Fruit fly (Drosophila melanogaster) whole organism, embryonic: ENCODE data around the gene Hpd.
A peak's percentile ranks its signal among the peaks of the same experiment; 100 is the strongest.

ENCODE experiments used
- Ada2b ChIP-seq: fragments of 200-800 bp; sonication (Bioruptor generic); IDR thresholded peaks from 2 replicates; pipeline ENCODE4 v1.3.6; 2022; ENCODE audit warnings: missing biosample characterization, missing genetic modification characterization
- Antp ChIP-seq: fragments of 200-800 bp; sonication (Bioruptor generic); optimal IDR thresholded peaks from 3 replicates; lab custom pipeline; 2016; ENCODE audit warnings: missing biosample characterization, missing genetic modification characterization
- Atf6 ChIP-seq: fragments of 200-800 bp; sonication (Bioruptor generic); IDR thresholded peaks from 2 replicates; pipeline ENCODE4 v1.3.6; 2022; ENCODE audit warnings: missing biosample characterization, missing genetic modification characterization
- CG10565 ChIP-seq: fragments of 200-800 bp; sonication (Bioruptor generic); optimal IDR thresholded peaks from 3 replicates; lab custom pipeline; 2016; ENCODE audit warnings: missing biosample characterization, mild to moderate bottlenecking, missing genetic modification characterization
- CG11085 ChIP-seq: fragments of 200-800 bp; sonication (Bioruptor generic); IDR thresholded peaks from 2 replicates; pipeline ENCODE4 v1.3.6; 2022; ENCODE audit warnings: missing biosample characterization, missing genetic modification characterization
- CG11504 ChIP-seq: fragments of 200-800 bp; sonication (Bioruptor generic); optimal IDR thresholded peaks from 3 replicates; lab custom pipeline; 2019; ENCODE audit warnings: missing biosample characterization, mild to moderate bottlenecking, missing genetic modification characterization, moderate library complexity
- CG12071 ChIP-seq: fragments of 200-800 bp; sonication (Bioruptor generic); optimal IDR thresholded peaks from 3 replicates; lab custom pipeline; 2018; ENCODE audit warnings: missing biosample characterization, mild to moderate bottlenecking, missing genetic modification characterization
- CG12219 ChIP-seq: fragments of 200-800 bp; sonication (Bioruptor generic); optimal IDR thresholded peaks from 3 replicates; lab custom pipeline; 2018; ENCODE audit warnings: missing biosample characterization, mild to moderate bottlenecking, missing genetic modification characterization
- CG12659 ChIP-seq: fragments of 200-800 bp; sonication (Bioruptor generic); optimal IDR thresholded peaks from 3 replicates; lab custom pipeline; 2017; ENCODE audit warnings: mild to moderate bottlenecking, missing biosample characterization, missing genetic modification reagents, missing genetic modification characterization
- CG12769 ChIP-seq: fragments of 200-800 bp; sonication (Bioruptor generic); optimal IDR thresholded peaks from 2 replicates; lab custom pipeline; 2019; ENCODE audit warnings: missing biosample characterization, mild to moderate bottlenecking, missing genetic modification characterization, moderate library complexity
- CG17186 ChIP-seq: fragments of 200-800 bp; sonication (Bioruptor generic); optimal IDR thresholded peaks from 3 replicates; lab custom pipeline; 2017; ENCODE audit warnings: missing biosample characterization, missing genetic modification reagents, missing genetic modification characterization
- CG18011 ChIP-seq: fragments of 200-800 bp; sonication (Bioruptor generic); optimal IDR thresholded peaks from 2 replicates; lab custom pipeline; 2017; ENCODE audit warnings: missing biosample characterization, missing genetic modification characterization, mild to moderate bottlenecking, moderate library complexity, missing genotype
- CG2712 ChIP-seq: fragments of 200-800 bp; optimal IDR thresholded peaks from 3 replicates; lab custom pipeline; 2019; ENCODE audit warnings: missing biosample characterization, mild to moderate bottlenecking, missing genetic modification characterization, moderate library complexity
- CG30403 ChIP-seq: fragments of 200-800 bp; sonication (Bioruptor generic); optimal IDR thresholded peaks from 3 replicates; lab custom pipeline; 2016; ENCODE audit warnings: missing biosample characterization, missing genetic modification characterization
- CG3281 ChIP-seq: fragments of 200-800 bp; sonication (Bioruptor generic); optimal IDR thresholded peaks from 3 replicates; lab custom pipeline; 2017; ENCODE audit warnings: missing biosample characterization, mild to moderate bottlenecking, missing genetic modification characterization
- CG34224 ChIP-seq: fragments of 200-800 bp; sonication (Bioruptor generic); IDR thresholded peaks from 3 replicates; pipeline ENCODE4 v1.3.6; 2022; ENCODE audit warnings: missing biosample characterization, missing genetic modification characterization; ENCODE audit not compliant: partially characterized antibody
- CG3726 ChIP-seq: fragments of 200-800 bp; sonication (Bioruptor generic); IDR thresholded peaks from 3 replicates; pipeline ENCODE4, ENCODE4 v1.3.6; 2022; ENCODE audit warnings: missing biosample characterization, missing genetic modification characterization
- CG3838 ChIP-seq: fragments of 200-800 bp; sonication (Bioruptor generic); optimal IDR thresholded peaks from 3 replicates; lab custom pipeline; 2016; ENCODE audit warnings: missing biosample characterization, missing genetic modification characterization
- CG4854 ChIP-seq: fragments of 200-800 bp; sonication (Bioruptor generic); optimal IDR thresholded peaks from 2 replicates; lab custom pipeline; 2016; ENCODE audit warnings: missing biosample characterization, missing genetic modification characterization, inconsistent platforms
- CG5245 ChIP-seq: fragments of 200-800 bp; sonication (Bioruptor generic); optimal IDR thresholded peaks from 3 replicates; lab custom pipeline; 2016; ENCODE audit warnings: missing biosample characterization, missing genetic modification characterization
- CG6175 ChIP-seq: fragments of 200-800 bp; sonication (Bioruptor generic); IDR thresholded peaks from 3 replicates; pipeline ENCODE4 v1.3.6; 2022; ENCODE audit warnings: missing biosample characterization, missing genetic modification characterization
- CG8359 ChIP-seq: fragments of 200-800 bp; sonication (Bioruptor generic); optimal IDR thresholded peaks from 2 replicates; lab custom pipeline; 2017; ENCODE audit warnings: missing biosample characterization, mild to moderate bottlenecking, missing genetic modification characterization, borderline replicate concordance
- Gug ChIP-seq: fragments of 200-800 bp; sonication (Bioruptor generic); IDR thresholded peaks from 4 replicates; pipeline ENCODE4 v1.3.6; 2022; ENCODE audit warnings: missing biosample characterization, missing genetic modification characterization
- HLH3B ChIP-seq: fragments of 200-800 bp; sonication (Bioruptor generic); IDR thresholded peaks from 2 replicates; pipeline ENCODE4 v1.3.6; 2022; ENCODE audit warnings: missing biosample characterization, missing genetic modification characterization
- HLH4C ChIP-seq: fragments of 200-800 bp; sonication (Bioruptor generic); IDR thresholded peaks from 3 replicates; pipeline ENCODE4 v1.3.6; 2022; ENCODE audit warnings: missing biosample characterization, missing genetic modification characterization; ENCODE audit not compliant: partially characterized antibody
- Hmx ChIP-seq: fragments of 200-800 bp; sonication (Bioruptor generic); optimal IDR thresholded peaks from 2 replicates; lab custom pipeline; 2016; ENCODE audit warnings: missing biosample characterization, missing genetic modification characterization
- Nf-YA ChIP-seq: fragments of 200-800 bp; sonication (Bioruptor generic); IDR thresholded peaks from 2 replicates; pipeline ENCODE4 v1.3.6; 2022; ENCODE audit warnings: missing biosample characterization, missing genetic modification characterization
- Six4 ChIP-seq: fragments of 200-800 bp; sonication (Bioruptor generic); optimal IDR thresholded peaks from 2 replicates; lab custom pipeline; 2016; ENCODE audit warnings: missing biosample characterization, missing genetic modification characterization
- Taf1 ChIP-seq: fragments of 200-800 bp; sonication (Bioruptor generic); IDR thresholded peaks from 2 replicates; pipeline ENCODE4 v1.3.6; 2022; ENCODE audit warnings: missing biosample characterization, missing genetic modification characterization
- abd-A ChIP-seq: fragments of 200-800 bp; sonication (Bioruptor generic); optimal IDR thresholded peaks from 3 replicates; lab custom pipeline; 2019; ENCODE audit warnings: missing biosample characterization, mild to moderate bottlenecking, missing genetic modification characterization, moderate library complexity
- al ChIP-seq: fragments of 200-800 bp; sonication (Bioruptor generic); IDR thresholded peaks from 2 replicates; pipeline ENCODE4 v1.3.6; 2022; ENCODE audit warnings: missing biosample characterization, missing genetic modification characterization
- ase ChIP-seq: fragments of 200-800 bp; sonication (Bioruptor generic); IDR thresholded peaks from 3 replicates; pipeline ENCODE4 v1.3.6; 2022; ENCODE audit warnings: missing biosample characterization, missing genetic modification characterization
- chm ChIP-seq: fragments of 200-800 bp; sonication (Bioruptor generic); IDR thresholded peaks from 2 replicates; pipeline ENCODE4 v1.3.6; 2022; ENCODE audit warnings: missing biosample characterization, missing genetic modification characterization
- fru ChIP-seq: fragments of >200 bp; optimal IDR thresholded peaks from 2 replicates; lab custom pipeline; 2017
- fu2 ChIP-seq: fragments of 200-800 bp; sonication (Bioruptor generic); optimal IDR thresholded peaks from 2 replicates; lab custom pipeline; 2016; ENCODE audit warnings: missing biosample characterization, missing genetic modification characterization
- insv ChIP-seq, 2 experiments: fragments of 200-800 bp; sonication (Bioruptor generic); optimal IDR thresholded peaks; 3 replicates each; lab custom pipeline; 2016 to 2018; ENCODE audit warnings: missing biosample characterization in 2 of 2, missing genetic modification characterization in 2 of 2
- jing ChIP-seq: fragments of 200-800 bp; sonication (Bioruptor generic); optimal IDR thresholded peaks from 2 replicates; lab custom pipeline; 2018; ENCODE audit warnings: missing biosample characterization, mild to moderate bottlenecking, missing genetic modification characterization
- kah ChIP-seq: fragments of 200-800 bp; sonication (Bioruptor generic); optimal IDR thresholded peaks from 2 replicates; lab custom pipeline; 2018; ENCODE audit warnings: missing biosample characterization, mild to moderate bottlenecking, missing genetic modification characterization
- nau ChIP-seq: fragments of 200-800 bp; sonication (Bioruptor generic); optimal IDR thresholded peaks from 3 replicates; lab custom pipeline; 2017; ENCODE audit warnings: missing biosample characterization, mild to moderate bottlenecking, missing genetic modification characterization, missing genetic modification reagents
- onecut ChIP-seq: fragments of 200-800 bp; sonication (Bioruptor generic); IDR thresholded peaks from 2 replicates; pipeline ENCODE4 v1.3.6; 2022; ENCODE audit warnings: missing biosample characterization, missing genetic modification characterization
- pum ChIP-seq: fragments of 200-800 bp; sonication (Bioruptor generic); optimal IDR thresholded peaks from 2 replicates; lab custom pipeline; 2016; ENCODE audit warnings: missing biosample characterization, missing genetic modification characterization
- rib ChIP-seq: fragments of 200-800 bp; sonication (Bioruptor generic); IDR thresholded peaks from 2 replicates; pipeline ENCODE4 v1.3.6; 2022; ENCODE audit warnings: missing biosample characterization, missing genetic modification characterization
- sc ChIP-seq, 3 experiments: fragments of >200 bp in 2 of 3; fragments of 200-800 bp in 1 of 3; sonication (Bioruptor generic) in 1 of 3; optimal IDR thresholded peaks; 2 replicates in 2 of 3; 3 replicates in 1 of 3; lab custom pipeline; 2017; ENCODE audit warnings: mild to moderate bottlenecking in 1 of 3, missing biosample characterization in 1 of 3, missing genetic modification characterization in 1 of 3, missing genetic modification reagents in 1 of 3
- sima ChIP-seq: fragments of 200-800 bp; sonication (Bioruptor generic); optimal IDR thresholded peaks from 2 replicates; lab custom pipeline; 2016; ENCODE audit warnings: missing biosample characterization, missing genetic modification characterization
- tna ChIP-seq: fragments of 200-800 bp; sonication (Bioruptor generic); IDR thresholded peaks from 2 replicates; pipeline ENCODE4 v1.3.6; 2022; ENCODE audit warnings: missing biosample characterization, missing genetic modification characterization; ENCODE audit not compliant: partially characterized antibody
- tup ChIP-seq: fragments of 200-800 bp; sonication (Bioruptor generic); optimal IDR thresholded peaks from 2 replicates; lab custom pipeline; 2016; ENCODE audit warnings: missing biosample characterization, mild to moderate bottlenecking, missing genetic modification characterization, moderate library complexity
- unc-4 ChIP-seq: fragments of 200-800 bp; sonication (Bioruptor generic); IDR thresholded peaks from 2 replicates; pipeline ENCODE4 v1.3.6; 2022; ENCODE audit warnings: missing biosample characterization, missing genetic modification characterization; ENCODE audit not compliant: partially characterized antibody
- z ChIP-seq: fragments of 200-800 bp; sonication (Bioruptor generic); IDR thresholded peaks from 3 replicates; pipeline ENCODE4 v1.3.6; 2022; ENCODE audit warnings: missing biosample characterization, missing genetic modification characterization

Hpd gene

dm6 chr3L:20398243-20399222, 41.1 kb downstream of the Hpd start (continued):
- TF ChIP-seq sima (no peak), CG30403 (GFP tag; lab: Kevin White, UChicago) (peak; percentile 91), Gug (GFP tag; lab: Robert Waterston, UW) (peak; percentile 60; the same call in 3 of the 4 replicates), nau (GFP tag; lab: Kevin White, UChicago) (peak; percentile 81), al (GFP tag; lab: Robert Waterston, UW) (peak; percentile 73), CG3281 (GFP tag; lab: Kevin White, UChicago) (peak; percentile 89), CG3726 (no peak), Hmx (GFP tag; lab: Kevin White, UChicago) (peak; percentile 69), HLH4C (no peak), CG6175 (GFP tag; lab: Robert Waterston, UW) (no peak), Atf6 (peak; percentile 84), CG8359 (GFP tag; lab: Kevin White, UChicago) (peak; percentile 29), abd-A (tag; lab: Kevin White, UChicago) (peak; percentile 87), CG12071 (GFP tag; lab: Kevin White, UChicago) (peak; percentile 67), Antp (GFP tag; lab: Kevin White, UChicago) (peak; percentile 58), CG11504 (peak; percentile 92), CG2712 (tag; lab: Kevin White, UChicago) (peak; percentile 90), tup (GFP tag; lab: Kevin White, UChicago) (peak; percentile 32), CG11085 (GFP tag; lab: Robert Waterston, UW) (no peak), CG10565 (GFP tag; lab: Kevin White, UChicago) (peak; percentile 29), CG3838 (GFP tag; lab: Kevin White, UChicago) (peak; percentile 19), CG12659 (GFP tag; lab: Kevin White, UChicago) (peak; percentile 90), CG4854 (GFP tag; lab: Kevin White, UChicago) (peak; percentile 75), insv (GFP tag; optimal IDR thresholded peaks at IDR 0.05; lab: Kevin White, UChicago) (peak in 1 of 2 experiments; percentile 12), CG5245 (GFP tag; lab: Kevin White, UChicago) (peak; percentile 70), tna (GFP tag; lab: Robert Waterston, UW) (no peak)

- no peak for TF ChIP-seq pum (GFP tag; lab: Kevin White, UChicago)
- TF ChIP-seq HLH3B (GFP tag; lab: Robert Waterston, UW): 0 out of 2 replicates have a peak, but pooled peaks have one; percentile 6
- TF ChIP-seq Ada2b: no peak
- peak; percentile 31; the same call in 1 of the 2 replicates for TF ChIP-seq chm
- no peak for TF ChIP-seq Taf1 (GFP tag; lab: Robert Waterston, UW)
- no peak for TF ChIP-seq CG17186 (GFP tag; lab: Kevin White, UChicago)
- TF ChIP-seq jing (GFP tag; lab: Kevin White, UChicago): no peak
- TF ChIP-seq onecut (GFP tag; lab: Robert Waterston, UW): peak; percentile 24
- TF ChIP-seq CG18011: no peak
- TF ChIP-seq Nf-YA (GFP tag; lab: Robert Waterston, UW): peak; percentile 21; the same call in 1 of the 2 replicates
- TF ChIP-seq kah (GFP tag; lab: Kevin White, UChicago): no peak
- TF ChIP-seq sc (optimal IDR thresholded peaks at IDR 0.05; lab: Kevin White, UChicago): no peak
- TF ChIP-seq sc (GFP tag; optimal IDR thresholded peaks at IDR 0.05; lab: Kevin White, UChicago): no peak
- TF ChIP-seq rib (GFP tag; lab: Robert Waterston, UW): peak; percentile 58; the same call in 1 of the 2 replicates
- TF ChIP-seq Six4 (GFP tag; lab: Kevin White, UChicago): no peak
- TF ChIP-seq z (GFP tag; lab: Robert Waterston, UW): peak; percentile 54; the same call in 1 of the 3 replicates
- TF ChIP-seq unc-4: peak; percentile 35; the same call in 1 of the 2 replicates
- TF ChIP-seq CG34224 (GFP tag; lab: Robert Waterston, UW): 0 out of 3 replicates have a peak, but pooled peaks have one; percentile 30
- TF ChIP-seq CG12219: no peak
- TF ChIP-seq CG12769: no peak
- 0 out of 3 replicates have a peak, but pooled peaks have one; percentile 4 for TF ChIP-seq ase (GFP tag; lab: Robert Waterston, UW)
- TF ChIP-seq fru (lab: Kevin White, UChicago): no peak
- no peak for TF ChIP-seq fu2
Observed at dm6 chr3L:20397770-20398169, 41.9 kb downstream of the Hpd start.
